Worm (Caenorhabditis elegans) whole organism, mixed stage, embryonic: ENCODE results near the gene Y69A2AR.16.

Experiments used
- mep-1 ChIP-seq: fragments of 150-350 bp; optimal IDR thresholded peaks from 2 replicates; lab custom pipeline; 2017; ENCODE audit warnings: missing biosample characterization, missing genetic modification reagents, missing genetic modification characterization, inconsistent platforms
- nhr-237 ChIP-seq: fragments of 150-350 bp; optimal IDR thresholded peaks from 2 replicates; lab custom pipeline; 2014; ENCODE audit warnings: missing biosample characterization, missing genetic modification characterization
- sem-2 ChIP-seq: fragments of 200-800 bp; sonication (Bioruptor generic); optimal IDR thresholded peaks from 2 replicates; lab custom pipeline; 2018; ENCODE audit warnings: mild to moderate bottlenecking, missing genetic modification characterization, missing compliant biosample characterization

- TF ChIP-seq mep-1 = no peak
- no peak for TF ChIP-seq sem-2 (GFP tag; lab: Kevin White, UChicago)
- no peak for TF ChIP-seq nhr-237 (tag; lab: Kevin White, UChicago)
Observed at ce11 chrIV:2537741-2538140, 40.1 kb downstream of the Y69A2AR.16 start.
